Worm (Caenorhabditis elegans): ENCODE results near the gene trcs-2.
A peak's percentile ranks its signal among the peaks of the same experiment; 100 is the strongest.

The trcs-2 gene

ce11 chrII:8740326-8740949 lies 18.2 kb downstream of the trcs-2 start (continued):
- TF ChIP-seq xbp-1 (tag; optimal IDR thresholded peaks at IDR 0.05) (no peak), alr-1 (tag; optimal IDR thresholded peaks at IDR 0.05; ENCODE audit: borderline replicate concordance) (no peak), skn-1 (tag; optimal IDR thresholded peaks at IDR 0.05) (no peak), nhr-237 (tag; optimal IDR thresholded peaks at IDR 0.05) (no peak), ceh-8 (GFP tag; optimal IDR thresholded peaks at IDR 0.05) (no peak), pag-3 (tag; optimal IDR thresholded peaks at IDR 0.05; ENCODE audit: borderline replicate concordance, insufficient read depth) (no peak), lin-39 (tag; optimal IDR thresholded peaks at IDR 0.05) (no peak), zip-4 (GFP tag; optimal IDR thresholded peaks at IDR 0.05) (no peak), irx-1 (tag; optimal IDR thresholded peaks at IDR 0.05) (no peak), rnt-1 (tag; optimal IDR thresholded peaks at IDR 0.05) (no peak), blmp-1 (tag; optimal IDR thresholded peaks at IDR 0.05) (peak; percentile 83), elt-2 (tag; optimal IDR thresholded peaks at IDR 0.05) (peak; percentile 93), ceh-82 (tag; optimal IDR thresholded peaks at IDR 0.05) (no peak), ztf-11 (tag; optimal IDR thresholded peaks at IDR 0.05) (no peak), unc-30 (tag; optimal IDR thresholded peaks at IDR 0.05) (no peak), lir-3 (tag; optimal IDR thresholded peaks at IDR 0.05; ENCODE audit: poor library complexity) (no peak), fkh-10 (GFP tag; optimal IDR thresholded peaks at IDR 0.05) (no peak), nhr-28 (tag; optimal IDR thresholded peaks at IDR 0.05) (no peak), aly-2 (tag; optimal IDR thresholded peaks at IDR 0.05) (no peak), sup-37 (GFP tag; optimal IDR thresholded peaks at IDR 0.05) (no peak), fkh-4 (tag; optimal IDR thresholded peaks at IDR 0.05; ENCODE audit: borderline replicate concordance) (no peak), snu-23 (GFP tag; optimal IDR thresholded peaks at IDR 0.05) (peak; percentile 70), nhr-47 (tag; optimal IDR thresholded peaks at IDR 0.05) (peak; percentile 45), ceh-63 (GFP tag; optimal IDR thresholded peaks at IDR 0.05) (no peak), nhr-19 (GFP tag; conservative IDR thresholded peaks at IDR 0.05) (peak; percentile 77), pax-3 (tag; optimal IDR thresholded peaks at IDR 0.05) (no peak), egl-13 (tag; optimal IDR thresholded peaks at IDR 0.05) (no peak), fkh-8 (tag; optimal IDR thresholded peaks at IDR 0.05) (no peak), ets-5 (GFP tag; IDR thresholded peaks at IDR 0.05) (no peak), mab-9 (GFP tag; IDR thresholded peaks at IDR 0.05) (no peak), ceh-90 (tag; optimal IDR thresholded peaks at IDR 0.05) (no peak), mef-2 (tag; optimal IDR thresholded peaks at IDR 0.05) (no peak), nhr-76 (tag; optimal IDR thresholded peaks at IDR 0.05) (no peak), sptf-1 (tag; optimal IDR thresholded peaks at IDR 0.05) (no peak), hlh-4 (tag; optimal IDR thresholded peaks at IDR 0.05) (no peak), elt-3 (tag; optimal IDR thresholded peaks at IDR 0.05) (peak; percentile 77 to 97 (median 95)), nhr-90 (tag; optimal IDR thresholded peaks at IDR 0.05; ENCODE audit: poor library complexity) (peak; percentile 74), lin-13 (GFP tag; optimal IDR thresholded peaks at IDR 0.05) (no peak), ceh-88 (GFP tag; IDR thresholded peaks at IDR 0.05) (no peak), fos-1 (tag; optimal IDR thresholded peaks at IDR 0.05) (peak; percentile 41), nhr-20 (tag; optimal IDR thresholded peaks at IDR 0.05) (peak; percentile 93), ces-1 (GFP tag; optimal IDR thresholded peaks at IDR 0.05) (no peak), nhr-84 (tag; optimal IDR thresholded peaks at IDR 0.05) (no peak), unc-130 (tag; optimal IDR thresholded peaks at IDR 0.05) (peak; percentile 23), snpc-4 (tag; optimal IDR thresholded peaks at IDR 0.05) (no peak), lin-14 (GFP tag; optimal IDR thresholded peaks at IDR 0.05) (peak; percentile 80), efl-3 (GFP tag; optimal IDR thresholded peaks at IDR 0.05) (no peak), egl-27 (tag; optimal IDR thresholded peaks at IDR 0.05) (peak in 1 of 2 experiments; percentile 19), hlh-17 (GFP tag; optimal IDR thresholded peaks at IDR 0.05; ENCODE audit: borderline replicate concordance) (no peak), zag-1 (tag; optimal IDR thresholded peaks at IDR 0.05) (no peak), grh-1 (GFP tag; IDR thresholded peaks at IDR 0.05) (peak; percentile 76)
